Worm (Caenorhabditis elegans) whole organism, midembryonic: Measurements from ENCODE around the gene F11G11.5.

Experiments used
- T22C8.4 ChIP-seq: fragments of 200-800 bp; sonication (Bioruptor generic); IDR thresholded peaks from 2 replicates; pipeline ENCODE4 v1.3.6; 2022; ENCODE audit warnings: missing genetic modification characterization, missing compliant biosample characterization
- cog-1 ChIP-seq: sonication (generic microtip); optimal IDR thresholded peaks from 2 replicates; lab custom pipeline; 2016; ENCODE audit warnings: missing genetic modification characterization, missing compliant biosample characterization
- flt-1 ChIP-seq: fragments of 200-800 bp; sonication (Bioruptor generic); IDR thresholded peaks from 2 replicates; pipeline ENCODE4 v1.3.6; 2022; ENCODE audit warnings: missing genetic modification characterization, missing compliant biosample characterization
- klf-2 ChIP-seq: fragments of 200-800 bp; sonication (Bioruptor generic); conservative IDR thresholded peaks from 2 replicates; pipeline ENCODE4 v1.3.6; 2022; ENCODE audit warnings: missing genetic modification reagents, missing genetic modification characterization, missing compliant biosample characterization
- med-1 ChIP-seq: sonication (generic microtip); optimal IDR thresholded peaks from 2 replicates; lab custom pipeline; 2017; ENCODE audit warnings: missing genetic modification characterization, mild to moderate bottlenecking, missing compliant biosample characterization, antibody characterized with exemption, missing genetic modification reagents; ENCODE audit not compliant: insufficient read depth
- ref-1 ChIP-seq: fragments of 200-800 bp; sonication (Bioruptor generic); conservative IDR thresholded peaks from 2 replicates; pipeline ENCODE4 v1.3.6; 2022; ENCODE audit warnings: missing genetic modification reagents, missing genetic modification characterization, missing compliant biosample characterization
- tab-1 ChIP-seq: fragments of 200-800 bp; sonication (Bioruptor generic); IDR thresholded peaks from 2 replicates; pipeline ENCODE4 v1.3.6; 2022; ENCODE audit warnings: missing genetic modification characterization, missing compliant biosample characterization
- ztf-23 ChIP-seq: fragments of 200-800 bp; sonication (Bioruptor generic); IDR thresholded peaks from 2 replicates; pipeline ENCODE4 v1.3.6; 2022; ENCODE audit warnings: missing genetic modification reagents, missing genetic modification characterization, missing compliant biosample characterization
- ztf-29 ChIP-seq: fragments of 200-800 bp; sonication (Bioruptor generic); IDR thresholded peaks from 2 replicates; pipeline ENCODE4 v1.3.6; 2022; ENCODE audit warnings: missing genetic modification reagents, missing genetic modification characterization, missing compliant biosample characterization

- TF ChIP-seq flt-1 (GFP tag; lab: Robert Waterston, UW) (no peak), tab-1 (GFP tag; lab: Robert Waterston, UW) (no peak), klf-2 (GFP tag; lab: Robert Waterston, UW) (no peak), med-1 (GFP tag; lab: Kevin White, UChicago) (no peak), ztf-23 (GFP tag; lab: Robert Waterston, UW) (no peak), ztf-29 (no peak), cog-1 (tag; lab: Kevin White, UChicago) (no peak), T22C8.4 (no peak), ref-1 (GFP tag; lab: Robert Waterston, UW) (no peak)
Observed at ce11 chrII:4908160-4908559, 50.4 kb downstream of the F11G11.5 start.
